Worm (Caenorhabditis elegans) whole organism, young adult: ENCODE measurements around the gene deb-1.

Source experiments
- B0019.2 ChIP-seq: fragments of 200-800 bp; sonication (Bioruptor generic); conservative IDR thresholded peaks from 2 replicates; pipeline ENCODE4 v1.3.6; 2022; ENCODE audit warnings: missing genetic modification reagents, missing genetic modification characterization, missing compliant biosample characterization
- C06A6.2 ChIP-seq: fragments of 200-800 bp; sonication (Bioruptor generic); conservative IDR thresholded peaks from 2 replicates; pipeline ENCODE4 v1.3.6; 2022; ENCODE audit warnings: missing genetic modification characterization, missing compliant biosample characterization
- C17E4.6 ChIP-seq: fragments of 200-800 bp; sonication (Bioruptor generic); IDR thresholded peaks from 2 replicates; pipeline ENCODE4 v1.3.6; 2022; ENCODE audit warnings: missing genetic modification reagents, missing genetic modification characterization, missing compliant biosample characterization
- D2030.7 ChIP-seq: fragments of 200-800 bp; sonication (Bioruptor generic); IDR thresholded peaks from 2 replicates; pipeline ENCODE4 v1.3.6; 2022; ENCODE audit warnings: missing genetic modification reagents, missing genetic modification characterization, missing compliant biosample characterization
- F10E7.11 ChIP-seq: sonication (generic microtip); optimal IDR thresholded peaks from 2 replicates; lab custom pipeline; 2017; ENCODE audit warnings: mild to moderate bottlenecking, missing genetic modification characterization, moderate library complexity, missing compliant biosample characterization
- F37B4.10 ChIP-seq: fragments of 200-800 bp; sonication (Bioruptor generic); IDR thresholded peaks from 2 replicates; pipeline ENCODE4 v1.3.6; 2022; ENCODE audit warnings: missing genetic modification characterization, missing compliant biosample characterization
- K12H6.12 ChIP-seq: fragments of 200-800 bp; sonication (Bioruptor generic); optimal IDR thresholded peaks from 2 replicates; lab custom pipeline; 2018; ENCODE audit warnings: mild to moderate bottlenecking, missing genetic modification characterization, missing compliant biosample characterization
- T07F8.4 ChIP-seq: sonication (generic microtip); optimal IDR thresholded peaks from 2 replicates; lab custom pipeline; 2016; ENCODE audit warnings: mild to moderate bottlenecking, missing genetic modification characterization, moderate library complexity, missing compliant biosample characterization
- T26A5.8 ChIP-seq: sonication (generic microtip); optimal IDR thresholded peaks from 2 replicates; lab custom pipeline; 2016; ENCODE audit warnings: missing genetic modification characterization, missing compliant biosample characterization
- Y53F4B.3 ChIP-seq: fragments of 200-800 bp; sonication (Bioruptor generic); IDR thresholded peaks from 2 replicates; pipeline ENCODE4 v1.3.6; 2022; ENCODE audit warnings: missing genetic modification reagents, missing genetic modification characterization, missing compliant biosample characterization
- Y53G8AR.9 ChIP-seq: fragments of 200-800 bp; sonication (Bioruptor generic); conservative IDR thresholded peaks from 2 replicates; pipeline ENCODE4 v1.3.6; 2022; ENCODE audit warnings: missing genetic modification reagents, missing genetic modification characterization, missing compliant biosample characterization
- Y95B8A.8 ChIP-seq: fragments of 200-800 bp; sonication (Bioruptor generic); IDR thresholded peaks from 2 replicates; pipeline ENCODE4 v1.3.6; 2022; ENCODE audit warnings: missing genetic modification reagents, missing genetic modification characterization, missing compliant biosample characterization
- aptf-2 ChIP-seq: fragments of 200-800 bp; sonication (Bioruptor generic); conservative IDR thresholded peaks from 2 replicates; pipeline ENCODE4 v1.3.6; 2022; ENCODE audit warnings: missing genetic modification reagents, missing genetic modification characterization, missing compliant biosample characterization
- atf-7 ChIP-seq: sonication (generic microtip); optimal IDR thresholded peaks from 2 replicates; lab custom pipeline; 2017; ENCODE audit warnings: mild to moderate bottlenecking, missing genetic modification characterization, missing compliant biosample characterization
- ccch-3 ChIP-seq: fragments of 200-800 bp; sonication (Bioruptor generic); optimal IDR thresholded peaks from 2 replicates; lab custom pipeline; 2018; ENCODE audit warnings: mild to moderate bottlenecking, missing genetic modification characterization, missing compliant biosample characterization
- cebp-1 ChIP-seq, 2 experiments: fragments of 200-800 bp in 1 of 2; sonication (Bioruptor generic) in 1 of 2; sonication (generic microtip) in 1 of 2; IDR thresholded peaks in 1 of 2; optimal IDR thresholded peaks in 1 of 2; 2 replicates each; pipeline versions ENCODE4 v1.3.6 to Lab custom; 2017 to 2022; ENCODE audit warnings: missing compliant biosample characterization in 2 of 2, missing genetic modification characterization in 2 of 2, mild to moderate bottlenecking in 1 of 2, missing genetic modification reagents in 1 of 2, moderate library complexity in 1 of 2
- cebp-2 ChIP-seq: fragments of 200-800 bp; sonication (Bioruptor generic); IDR thresholded peaks from 2 replicates; pipeline ENCODE4 v1.3.6; 2022; ENCODE audit warnings: missing genetic modification characterization, missing compliant biosample characterization
- ceh-40 ChIP-seq: fragments of 200-800 bp; sonication (Bioruptor generic); IDR thresholded peaks from 2 replicates; pipeline ENCODE4 v1.3.6; 2022; ENCODE audit warnings: missing genetic modification characterization, missing compliant biosample characterization
- ceh-58 ChIP-seq: fragments of 200-800 bp; sonication (Bioruptor generic); IDR thresholded peaks from 2 replicates; pipeline ENCODE4 v1.3.6; 2022; ENCODE audit warnings: missing genetic modification characterization, missing compliant biosample characterization
- die-1 ChIP-seq: sonication (generic microtip); optimal IDR thresholded peaks from 2 replicates; lab custom pipeline; 2016; ENCODE audit warnings: missing genotype, mild to moderate bottlenecking, missing genetic modification characterization, missing compliant biosample characterization
- dox-1 ChIP-seq: fragments of 200-800 bp; sonication (Bioruptor generic); IDR thresholded peaks from 2 replicates; pipeline ENCODE4 v1.3.6; 2022; ENCODE audit warnings: missing genetic modification reagents, missing genetic modification characterization, missing compliant biosample characterization
- egl-18 ChIP-seq: fragments of 200-800 bp; sonication (Bioruptor generic); IDR thresholded peaks from 2 replicates; pipeline ENCODE4 v1.3.6; 2022; ENCODE audit warnings: missing genetic modification reagents, missing genetic modification characterization, missing compliant biosample characterization
- egl-44 ChIP-seq: fragments of 200-800 bp; sonication (Bioruptor generic); IDR thresholded peaks from 2 replicates; pipeline ENCODE4 v1.3.6; 2022; ENCODE audit warnings: missing genetic modification reagents, missing genetic modification characterization, missing compliant biosample characterization
- ets-4 ChIP-seq: fragments of 200-800 bp; sonication (Bioruptor generic); optimal IDR thresholded peaks from 2 replicates; lab custom pipeline; 2018; ENCODE audit warnings: mild to moderate bottlenecking, missing genetic modification characterization, missing compliant biosample characterization
- gei-17 ChIP-seq: fragments of 200-800 bp; sonication (Bioruptor generic); optimal IDR thresholded peaks from 2 replicates; lab custom pipeline; 2018; ENCODE audit warnings: mild to moderate bottlenecking, missing genetic modification characterization, missing compliant biosample characterization
- hmg-20 ChIP-seq: fragments of 200-800 bp; sonication (Bioruptor generic); IDR thresholded peaks from 2 replicates; pipeline ENCODE4 v1.3.6; 2022; ENCODE audit warnings: missing genetic modification reagents, missing genetic modification characterization, missing compliant biosample characterization
- hsf-1 ChIP-seq: fragments of 200-800 bp; sonication (Bioruptor generic); IDR thresholded peaks from 2 replicates; pipeline ENCODE4 v1.3.6; 2022; ENCODE audit warnings: missing genetic modification reagents, missing genetic modification characterization, missing compliant biosample characterization
- let-526 ChIP-seq: fragments of 200-800 bp; sonication (Bioruptor generic); IDR thresholded peaks from 2 replicates; pipeline ENCODE4 v1.3.6; 2022; ENCODE audit warnings: missing genetic modification reagents, missing genetic modification characterization, missing compliant biosample characterization
- lin-35 ChIP-seq, 3 experiments: fragments of 150-350 bp in 2 of 3; sonication (generic microtip) in 1 of 3; optimal IDR thresholded peaks; 2 replicates each; lab custom pipeline; 2014 to 2018; ENCODE audit warnings: missing biosample characterization in 3 of 3, missing genetic modification characterization in 3 of 3, missing genetic modification reagents in 3 of 3
- lir-1 ChIP-seq: fragments of 200-800 bp; sonication (Bioruptor generic); conservative IDR thresholded peaks from 2 replicates; pipeline ENCODE4 v1.3.6; 2022; ENCODE audit warnings: missing genetic modification reagents, missing genetic modification characterization, missing compliant biosample characterization
- lsl-1 ChIP-seq: fragments of 200-800 bp; sonication (Bioruptor generic); optimal IDR thresholded peaks from 2 replicates; lab custom pipeline; 2018; ENCODE audit warnings: mild to moderate bottlenecking, missing genetic modification characterization, moderate library complexity, missing compliant biosample characterization
- lsy-27 ChIP-seq: sonication (generic microtip); optimal IDR thresholded peaks from 2 replicates; lab custom pipeline; 2017; ENCODE audit warnings: missing genetic modification characterization, mild to moderate bottlenecking, missing compliant biosample characterization, antibody characterized with exemption, missing genotype, borderline replicate concordance; ENCODE audit not compliant: insufficient read depth
- mxl-1 ChIP-seq: sonication (generic microtip); optimal IDR thresholded peaks from 2 replicates; lab custom pipeline; 2016; ENCODE audit warnings: missing genetic modification characterization, missing compliant biosample characterization
- nfya-2 ChIP-seq: fragments of 200-800 bp; sonication (Bioruptor generic); IDR thresholded peaks from 2 replicates; pipeline ENCODE4 v1.3.6; 2022; ENCODE audit warnings: missing genetic modification reagents, missing genetic modification characterization, missing compliant biosample characterization
- nhr-90 ChIP-seq: sonication (generic microtip); optimal IDR thresholded peaks from 2 replicates; lab custom pipeline; 2016; ENCODE audit warnings: missing genotype, mild to moderate bottlenecking, missing genetic modification characterization, missing compliant biosample characterization
- repo-1 ChIP-seq: sonication (generic microtip); optimal IDR thresholded peaks from 2 replicates; lab custom pipeline; 2017; ENCODE audit warnings: mild to moderate bottlenecking, missing genetic modification characterization, missing compliant biosample characterization
- snpc-1.1 ChIP-seq: sonication (generic microtip); optimal IDR thresholded peaks from 2 replicates; lab custom pipeline; 2017; ENCODE audit warnings: missing genetic modification characterization, mild to moderate bottlenecking, missing compliant biosample characterization, antibody characterized with exemption, moderate library complexity, missing genotype, missing genetic modification reagents; ENCODE audit not compliant: insufficient read depth
- snpc-4 ChIP-seq, 5 experiments: fragments of 150-350 bp in 1 of 5; sonication (generic microtip) in 4 of 5; optimal IDR thresholded peaks; 2 replicates each; lab custom pipeline; 2014 to 2018; ENCODE audit warnings: missing genetic modification characterization in 5 of 5, missing biosample characterization in 3 of 5, antibody characterized with exemption in 2 of 5, mild to moderate bottlenecking in 2 of 5, missing compliant biosample characterization in 2 of 5, missing genotype in 2 of 5, moderate library complexity in 2 of 5, missing genetic modification reagents in 1 of 5
- tbp1 ChIP-seq: fragments of 200-800 bp; sonication (Bioruptor generic); optimal IDR thresholded peaks from 2 replicates; lab custom pipeline; 2018; ENCODE audit warnings: mild to moderate bottlenecking, missing genetic modification characterization, missing compliant biosample characterization
- tlf-1 ChIP-seq: fragments of 200-800 bp; sonication (Bioruptor generic); optimal IDR thresholded peaks from 2 replicates; lab custom pipeline; 2018; ENCODE audit warnings: mild to moderate bottlenecking, missing genetic modification characterization, missing compliant biosample characterization
- unc-130 ChIP-seq: sonication (generic microtip); optimal IDR thresholded peaks from 2 replicates; lab custom pipeline; 2016; ENCODE audit warnings: missing genetic modification reagents, missing genetic modification characterization, missing compliant biosample characterization
- unc-62 ChIP-seq: fragments of 150-350 bp; optimal IDR thresholded peaks from 2 replicates; lab custom pipeline; 2014; ENCODE audit warnings: missing biosample characterization, missing genetic modification reagents, missing genetic modification characterization
- zfh-2 ChIP-seq: fragments of 200-800 bp; sonication (Bioruptor generic); conservative IDR thresholded peaks from 2 replicates; pipeline ENCODE4 v1.3.6; 2022; ENCODE audit warnings: missing genetic modification reagents, missing genetic modification characterization, missing compliant biosample characterization
- zim-3 ChIP-seq: sonication (generic microtip); optimal IDR thresholded peaks from 2 replicates; lab custom pipeline; 2017; ENCODE audit warnings: mild to moderate bottlenecking, missing genetic modification characterization, moderate library complexity, missing compliant biosample characterization
- ztf-18 ChIP-seq: sonication (generic microtip); optimal IDR thresholded peaks from 2 replicates; lab custom pipeline; 2016; ENCODE audit warnings: missing genotype, mild to moderate bottlenecking, missing genetic modification characterization, missing compliant biosample characterization
- ztf-22 ChIP-seq: fragments of 200-800 bp; sonication (Bioruptor generic); optimal IDR thresholded peaks from 2 replicates; lab custom pipeline; 2018; ENCODE audit warnings: mild to moderate bottlenecking, missing genetic modification characterization, moderate library complexity, missing compliant biosample characterization
- ztf-3 ChIP-seq: fragments of 200-800 bp; sonication (Bioruptor generic); optimal IDR thresholded peaks from 2 replicates; lab custom pipeline; 2018; ENCODE audit warnings: mild to moderate bottlenecking, missing genetic modification characterization, missing compliant biosample characterization

The deb-1 gene

DNA sequence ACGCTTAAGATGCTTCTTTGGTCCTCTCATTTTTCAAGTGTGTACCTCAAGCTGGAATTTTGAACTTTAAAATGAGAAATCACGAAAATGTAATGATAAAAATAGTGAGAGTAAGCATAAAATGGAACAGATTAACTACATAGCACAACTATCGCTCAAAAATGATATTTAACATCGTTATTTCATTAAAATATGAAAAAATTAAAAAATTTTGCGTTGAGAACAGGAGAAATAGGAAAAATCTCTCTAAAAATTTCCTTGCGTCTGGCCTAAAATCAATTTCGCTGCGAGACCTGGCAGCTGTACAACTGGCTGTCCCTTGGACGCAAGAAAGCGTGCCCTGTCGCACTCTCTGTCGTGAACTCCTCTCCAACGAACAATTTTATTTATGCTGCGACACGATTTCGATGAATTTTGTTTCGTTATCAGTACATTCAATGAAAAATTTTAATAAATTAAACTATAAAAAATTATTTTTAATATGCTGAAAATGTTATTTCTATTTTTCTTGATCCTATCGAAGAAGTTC is 9.4 kb downstream of the deb-1 start, which contains the start of gene rps-4 (continued):
- TF ChIP-seq repo-1 (no peak), ceh-58 (GFP tag; lab: Robert Waterston, UW) (no peak), ztf-22 (no peak), T07F8.4 (no peak), ztf-3 (GFP tag; lab: Kevin White, UChicago) (no peak), ccch-3 (GFP tag; lab: Kevin White, UChicago) (no peak), aptf-2 (GFP tag; lab: Robert Waterston, UW) (no peak), snpc-4 (GFP tag; optimal IDR thresholded peaks at IDR 0.05; lab: Kevin White, UChicago) (peak; percentile 37), snpc-4 (tag; optimal IDR thresholded peaks at IDR 0.05; lab: Kevin White, UChicago) (peak; percentile 60 to 88 (median 76)), cebp-1 (GFP tag; IDR thresholded peaks at IDR 0.05; lab: Robert Waterston, UW) (no peak), cebp-1 (tag; optimal IDR thresholded peaks at IDR 0.05; lab: Kevin White, UChicago) (peak; percentile 77), egl-44 (GFP tag; lab: Robert Waterston, UW) (no peak), D2030.7 (GFP tag; lab: Robert Waterston, UW) (peak; percentile 64), lir-1 (0 out of 2 replicates have a peak, but pooled peaks have one; percentile 45), Y53G8AR.9 (GFP tag; lab: Robert Waterston, UW) (no peak), K12H6.12 (tag; lab: Kevin White, UChicago) (peak; percentile 61), lsy-27 (tag; lab: Kevin White, UChicago) (no peak), cebp-2 (GFP tag; lab: Robert Waterston, UW) (no peak), B0019.2 (no peak), zfh-2 (GFP tag; lab: Robert Waterston, UW) (no peak), nfya-2 (no peak), let-526 (GFP tag; lab: Robert Waterston, UW) (no peak), ets-4 (GFP tag; lab: Kevin White, UChicago) (no peak), lsl-1 (peak; percentile 68), egl-18 (GFP tag; lab: Robert Waterston, UW) (no peak), die-1 (tag; lab: Kevin White, UChicago) (no peak), dox-1 (GFP tag; lab: Robert Waterston, UW) (peak; percentile 88), hsf-1 (no peak), tlf-1 (peak; percentile 73), zim-3 (no peak), tbp1 (GFP tag; lab: Kevin White, UChicago) (peak; percentile 66), Y95B8A.8 (GFP tag; lab: Robert Waterston, UW) (no peak), ceh-40 (GFP tag; lab: Robert Waterston, UW) (no peak), unc-130 (GFP tag; lab: Kevin White, UChicago) (peak; percentile 8), snpc-1.1 (peak; percentile 14), lin-35 (GFP tag; optimal IDR thresholded peaks at IDR 0.05; lab: Kevin White, UChicago) (peak in 2 of 3 experiments; percentile 34 to 52), ztf-18 (tag; lab: Kevin White, UChicago) (peak; percentile 84), mxl-1 (tag; lab: Kevin White, UChicago) (no peak), T26A5.8 (no peak), Y53F4B.3 (GFP tag; lab: Robert Waterston, UW) (no peak), F37B4.10 (GFP tag; lab: Robert Waterston, UW) (no peak), C06A6.2 (GFP tag; lab: Robert Waterston, UW) (0 out of 2 replicates have a peak, but pooled peaks have one; percentile 33), unc-62 (no peak), gei-17 (no peak), C17E4.6 (GFP tag; lab: Robert Waterston, UW) (no peak), atf-7 (tag; lab: Kevin White, UChicago) (no peak), F10E7.11 (no peak), nhr-90 (tag; lab: Kevin White, UChicago) (no peak), hmg-20 (GFP tag; lab: Robert Waterston, UW) (no peak)
